Worm (Caenorhabditis elegans) whole organism, L4 larva: ENCODE measurements around the gene F49F1.18.

ENCODE experiments used
- F49E8.2 ChIP-seq: sonication (generic microtip); optimal IDR thresholded peaks from 2 replicates; lab custom pipeline; 2016; ENCODE audit warnings: missing compliant biosample characterization, mild to moderate bottlenecking, missing genetic modification characterization, borderline replicate concordance
- Y48G9A.11 ChIP-seq: fragments of 200-800 bp; sonication (Bioruptor generic); IDR thresholded peaks from 2 replicates; pipeline ENCODE4 v1.3.6; 2022; ENCODE audit warnings: missing genetic modification reagents, missing genetic modification characterization, missing compliant biosample characterization
- Y5F2A.4 ChIP-seq: fragments of 200-800 bp; sonication (Bioruptor generic); optimal IDR thresholded peaks from 2 replicates; lab custom pipeline; 2018; ENCODE audit warnings: mild to moderate bottlenecking, missing genetic modification characterization, missing compliant biosample characterization
- ceh-28 ChIP-seq: fragments of 150-350 bp; optimal IDR thresholded peaks from 2 replicates; lab custom pipeline; 2014; ENCODE audit warnings: missing biosample characterization, missing genetic modification reagents, missing genetic modification characterization
- cey-2 ChIP-seq: sonication (generic microtip); optimal IDR thresholded peaks from 3 replicates; lab custom pipeline; 2017; ENCODE audit warnings: missing genetic modification characterization, mild to moderate bottlenecking, missing compliant biosample characterization, antibody characterized with exemption, borderline replicate concordance; ENCODE audit not compliant: insufficient read depth
- daf-16 ChIP-seq, 3 experiments: sonication (generic microtip); optimal IDR thresholded peaks; 2 replicates each; lab custom pipeline; 2016 to 2017; ENCODE audit warnings: missing genetic modification characterization in 3 of 3, missing genetic modification reagents in 3 of 3, mild to moderate bottlenecking in 2 of 3, missing compliant biosample characterization in 2 of 3, missing biosample characterization in 1 of 3, moderate library complexity in 1 of 3
- daf-19 ChIP-seq: fragments of 200-800 bp; sonication (Bioruptor generic); conservative IDR thresholded peaks from 2 replicates; pipeline ENCODE4 v1.3.6; 2022; ENCODE audit warnings: missing genetic modification characterization, missing compliant biosample characterization
- daf-8 ChIP-seq: fragments of 200-800 bp; sonication (Bioruptor generic); IDR thresholded peaks from 2 replicates; pipeline ENCODE4 v1.3.6; 2022; ENCODE audit warnings: missing genetic modification characterization, missing compliant biosample characterization
- dmd-6 ChIP-seq: fragments of 200-800 bp; sonication (Bioruptor generic); IDR thresholded peaks from 2 replicates; pipeline ENCODE4 v1.3.6; 2022; ENCODE audit warnings: missing genetic modification reagents, missing genetic modification characterization, missing compliant biosample characterization
- duxl-1 ChIP-seq: sonication (generic microtip); optimal IDR thresholded peaks from 2 replicates; lab custom pipeline; 2016; ENCODE audit warnings: mild to moderate bottlenecking, missing genetic modification characterization, moderate library complexity, missing compliant biosample characterization; ENCODE audit not compliant: poor library complexity
- egl-27 ChIP-seq: sonication (generic microtip); optimal IDR thresholded peaks from 3 replicates; lab custom pipeline; 2017; ENCODE audit warnings: missing biosample characterization, missing genetic modification reagents, missing genetic modification characterization
- fkh-10 ChIP-seq: fragments of 150-350 bp; optimal IDR thresholded peaks from 2 replicates; lab custom pipeline; 2014; ENCODE audit warnings: missing biosample characterization, missing genetic modification reagents, missing genetic modification characterization
- gei-8 ChIP-seq: fragments of 200-800 bp; sonication (Bioruptor generic); optimal IDR thresholded peaks from 2 replicates; lab custom pipeline; 2018; ENCODE audit warnings: mild to moderate bottlenecking, missing genetic modification characterization, missing compliant biosample characterization
- hlh-30 ChIP-seq: sonication (generic microtip); optimal IDR thresholded peaks from 2 replicates; lab custom pipeline; 2017; ENCODE audit warnings: antibody characterized with exemption, mild to moderate bottlenecking, missing genetic modification characterization, missing compliant biosample characterization; ENCODE audit not compliant: insufficient read depth
- lin-29 ChIP-seq: fragments of 200-800 bp; sonication (Bioruptor generic); IDR thresholded peaks from 2 replicates; pipeline ENCODE4 v1.3.6; 2022; ENCODE audit warnings: missing genetic modification reagents, missing genetic modification characterization, missing compliant biosample characterization
- lsy-2 ChIP-seq, 2 experiments: fragments of 150-350 bp in 1 of 2; sonication (generic microtip) in 1 of 2; optimal IDR thresholded peaks; 2 replicates each; lab custom pipeline; 2014 to 2017; ENCODE audit warnings: missing biosample characterization in 2 of 2, missing genetic modification characterization in 2 of 2
- madf-9 ChIP-seq: fragments of 200-800 bp; sonication (Bioruptor generic); conservative IDR thresholded peaks from 2 replicates; pipeline ENCODE4 v1.3.6; 2022; ENCODE audit warnings: missing genetic modification reagents, missing genetic modification characterization, missing compliant biosample characterization
- mxl-2 ChIP-seq: fragments of 200-800 bp; sonication (Bioruptor generic); conservative IDR thresholded peaks from 2 replicates; pipeline ENCODE4 v1.3.6; 2022; ENCODE audit warnings: missing genetic modification reagents, missing genetic modification characterization, missing compliant biosample characterization
- mxl-3 ChIP-seq: fragments of 200-800 bp; sonication (Bioruptor generic); optimal IDR thresholded peaks from 2 replicates; lab custom pipeline; 2018; ENCODE audit warnings: mild to moderate bottlenecking, missing genetic modification characterization, missing compliant biosample characterization
- nhr-25 ChIP-seq: sonication (generic microtip); optimal IDR thresholded peaks from 2 replicates; lab custom pipeline; 2017; ENCODE audit warnings: missing genetic modification characterization, mild to moderate bottlenecking, missing compliant biosample characterization, antibody characterized with exemption, moderate library complexity, borderline replicate concordance; ENCODE audit not compliant: insufficient read depth
- nhr-41 ChIP-seq: fragments of 200-800 bp; sonication (Bioruptor generic); IDR thresholded peaks from 2 replicates; pipeline ENCODE4 v1.3.6; 2022; ENCODE audit warnings: missing genetic modification reagents, missing genetic modification characterization, missing compliant biosample characterization
- nhr-6 ChIP-seq: fragments of 150-350 bp; optimal IDR thresholded peaks from 2 replicates; lab custom pipeline; 2014; ENCODE audit warnings: missing biosample characterization, missing genetic modification characterization
- nhr-76 ChIP-seq: fragments of 150-350 bp; optimal IDR thresholded peaks from 2 replicates; lab custom pipeline; 2014; ENCODE audit warnings: missing biosample characterization, missing genetic modification characterization
- pha-4 ChIP-seq, 2 experiments: fragments of 150-350 bp in 1 of 2; fragments of 200-800 bp in 1 of 2; sonication (Bioruptor generic) in 1 of 2; IDR thresholded peaks in 1 of 2; optimal IDR thresholded peaks in 1 of 2; 2 replicates each; pipeline versions ENCODE4 v1.3.6 to Lab custom; 2014 to 2022; ENCODE audit warnings: missing genetic modification characterization in 2 of 2, missing genetic modification reagents in 2 of 2, missing biosample characterization in 1 of 2, missing compliant biosample characterization in 1 of 2
- sdz-12 ChIP-seq: fragments of 200-800 bp; sonication (Bioruptor generic); optimal IDR thresholded peaks from 2 replicates; lab custom pipeline; 2018; ENCODE audit warnings: mild to moderate bottlenecking, missing genetic modification characterization, missing compliant biosample characterization
- set-16 ChIP-seq: fragments of 200-800 bp; sonication (Bioruptor generic); IDR thresholded peaks from 2 replicates; pipeline ENCODE4 v1.3.6; 2022; ENCODE audit warnings: missing genetic modification reagents, missing genetic modification characterization, missing compliant biosample characterization
- snpc-1.2 ChIP-seq: fragments of 200-800 bp; sonication (Bioruptor generic); IDR thresholded peaks from 2 replicates; pipeline ENCODE4 v1.3.6; 2022; ENCODE audit warnings: missing genetic modification reagents, missing genetic modification characterization, missing compliant biosample characterization
- unc-62 ChIP-seq, 3 experiments: fragments of 150-350 bp in 1 of 3; sonication (generic microtip); optimal IDR thresholded peaks in 2 of 3; peaks in 1 of 3; 1 replicate in 1 of 3; 2 replicates in 2 of 3; lab custom pipeline; 2014 to 2017; ENCODE audit warnings: missing biosample characterization in 3 of 3, missing genetic modification characterization in 3 of 3, missing genetic modification reagents in 3 of 3, missing genotype in 1 of 3
- zfp-3 ChIP-seq: fragments of 200-800 bp; sonication (Bioruptor generic); conservative IDR thresholded peaks from 2 replicates; pipeline ENCODE4 v1.3.6; 2022; ENCODE audit warnings: missing genetic modification reagents, missing genetic modification characterization, missing compliant biosample characterization
- zip-2 ChIP-seq: fragments of 150-350 bp; optimal IDR thresholded peaks from 2 replicates; lab custom pipeline; 2014; ENCODE audit warnings: missing biosample characterization, missing genetic modification characterization
- ztf-7 ChIP-seq: fragments of 150-350 bp; optimal IDR thresholded peaks from 2 replicates; lab custom pipeline; 2014; ENCODE audit warnings: missing biosample characterization, missing genetic modification characterization

Gene F49F1.18

DNA sequence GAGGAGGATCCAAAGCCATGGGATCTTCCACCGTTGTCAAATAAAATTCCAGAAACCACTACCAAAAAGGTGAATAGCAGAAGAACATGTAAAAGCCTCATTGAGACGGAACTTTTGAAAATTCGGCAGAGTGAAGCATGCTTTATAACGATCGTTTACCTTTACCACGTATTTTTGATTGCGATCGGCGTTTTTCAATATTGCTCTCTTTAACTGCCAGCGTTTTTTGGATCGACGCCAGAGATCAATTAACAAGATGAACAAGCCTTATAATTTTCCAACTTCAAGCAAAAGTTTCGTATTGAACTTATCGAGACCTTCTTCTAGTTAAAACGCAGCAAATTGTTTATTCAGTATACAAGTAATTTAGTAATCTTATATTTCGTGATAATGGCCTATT is 1.1 kb downstream of the F49F1.18 start, which contains the start of gene F49F1.10:
Gene F49F1.10, minus strand, starts transcription at position 101 of the 400 bp plus-strand sequence.
- no peak for TF ChIP-seq nhr-25 (tag; lab: Kevin White, UChicago)
- no peak for TF ChIP-seq set-16 (GFP tag; lab: Robert Waterston, UW)
- no peak for TF ChIP-seq snpc-1.2 (GFP tag; lab: Robert Waterston, UW)
- no peak for TF ChIP-seq daf-16 (GFP tag; optimal IDR thresholded peaks at IDR 0.05; lab: Kevin White, UChicago)
- TF ChIP-seq daf-16 (tag; optimal IDR thresholded peaks at IDR 0.05; lab: Kevin White, UChicago), result no peak
- no peak for TF ChIP-seq duxl-1 (tag; lab: Kevin White, UChicago)
- no peak for TF ChIP-seq zfp-3 (GFP tag; lab: Robert Waterston, UW)
- no peak for TF ChIP-seq egl-27 (tag; lab: Kevin White, UChicago)
- no peak for TF ChIP-seq F49E8.2 (tag; lab: Kevin White, UChicago)
- no peak for TF ChIP-seq mxl-2 (GFP tag; lab: Robert Waterston, UW)
- no peak for TF ChIP-seq lsy-2 (tag; optimal IDR thresholded peaks at IDR 0.05; lab: Kevin White, UChicago)
- no peak for TF ChIP-seq Y5F2A.4 (GFP tag; lab: Kevin White, UChicago)
- TF ChIP-seq ceh-28 (tag; lab: Kevin White, UChicago), result no peak
- no peak for TF ChIP-seq gei-8 (GFP tag; lab: Kevin White, UChicago)
- no peak for TF ChIP-seq pha-4 (GFP tag; IDR thresholded peaks at IDR 0.05; lab: Robert Waterston, UW)
- TF ChIP-seq pha-4 (tag; optimal IDR thresholded peaks at IDR 0.05; lab: Kevin White, UChicago), result no peak
- no peak for TF ChIP-seq daf-19 (GFP tag; lab: Robert Waterston, UW)
- no peak for TF ChIP-seq daf-8 (GFP tag; lab: Robert Waterston, UW)

DNA sequence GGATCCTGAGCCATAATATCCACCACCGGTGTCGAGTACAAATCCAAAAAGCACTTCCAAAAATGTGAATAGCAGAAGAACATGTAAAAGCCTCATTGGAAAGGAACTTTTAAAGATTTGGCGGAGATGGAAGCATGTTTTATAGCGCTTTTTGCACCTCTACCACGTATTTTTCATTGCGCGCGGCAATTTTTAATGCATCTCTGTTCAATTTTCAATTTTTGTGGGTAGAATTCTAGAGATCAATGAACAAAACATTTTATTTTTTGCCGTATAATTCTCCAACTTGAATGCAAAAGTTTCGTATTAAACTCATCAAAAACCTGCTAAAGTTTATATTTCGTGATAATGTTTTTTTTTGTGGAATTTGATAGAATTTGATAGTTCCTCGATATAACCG is 2.7 kb downstream of the F49F1.18 start, which contains the start of gene F49F1.9:
Gene F49F1.9, minus strand, starts transcription at position 101 of the 400 bp plus-strand sequence.
- no peak for TF ChIP-seq ztf-7 (tag; lab: Kevin White, UChicago)
- TF ChIP-seq lin-29 (GFP tag; lab: Robert Waterston, UW), result no peak
- TF ChIP-seq nhr-41 (GFP tag; lab: Robert Waterston, UW), result no peak
- TF ChIP-seq sdz-12 (GFP tag; lab: Kevin White, UChicago), result no peak
- TF ChIP-seq fkh-10 (GFP tag; lab: Kevin White, UChicago), result no peak
- no peak for TF ChIP-seq nhr-76 (tag; lab: Kevin White, UChicago)

DNA sequence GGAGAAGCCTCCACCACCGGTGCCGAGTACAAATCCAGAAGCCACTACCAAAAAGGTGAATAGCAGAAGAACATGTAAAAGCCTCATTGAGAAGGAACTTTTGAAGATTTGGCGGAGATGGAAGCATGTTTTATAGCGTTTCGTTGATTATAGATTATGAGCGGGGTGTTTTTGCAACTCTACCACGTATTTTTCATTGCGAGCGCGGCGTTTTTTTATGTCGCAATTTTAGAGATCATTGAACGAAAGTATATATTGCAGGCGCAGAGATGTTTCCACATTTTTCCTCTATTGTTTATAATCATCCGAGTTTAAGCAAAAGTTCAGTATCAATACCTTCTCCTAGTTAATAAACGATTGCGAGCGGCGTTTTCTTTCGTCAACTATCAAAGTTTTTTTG is 4.4 kb downstream of the F49F1.18 start, which contains the start of gene F49F1.17:
Gene F49F1.17, minus strand, starts transcription at position 101 of the 400 bp plus-strand sequence.
- no peak for TF ChIP-seq Y48G9A.11 (GFP tag; lab: Robert Waterston, UW)
- TF ChIP-seq nhr-76 (tag; lab: Kevin White, UChicago), result no peak
- TF ChIP-seq sdz-12 (GFP tag; lab: Kevin White, UChicago), result no peak
- no peak for TF ChIP-seq mxl-3 (GFP tag; lab: Kevin White, UChicago)
- TF ChIP-seq zip-2 (tag; lab: Kevin White, UChicago), result no peak
- no peak for TF ChIP-seq hlh-30 (tag; lab: Kevin White, UChicago)
- TF ChIP-seq cey-2 (tag; lab: Kevin White, UChicago), result no peak
- TF ChIP-seq madf-9 (GFP tag; lab: Robert Waterston, UW), result no peak

DNA sequence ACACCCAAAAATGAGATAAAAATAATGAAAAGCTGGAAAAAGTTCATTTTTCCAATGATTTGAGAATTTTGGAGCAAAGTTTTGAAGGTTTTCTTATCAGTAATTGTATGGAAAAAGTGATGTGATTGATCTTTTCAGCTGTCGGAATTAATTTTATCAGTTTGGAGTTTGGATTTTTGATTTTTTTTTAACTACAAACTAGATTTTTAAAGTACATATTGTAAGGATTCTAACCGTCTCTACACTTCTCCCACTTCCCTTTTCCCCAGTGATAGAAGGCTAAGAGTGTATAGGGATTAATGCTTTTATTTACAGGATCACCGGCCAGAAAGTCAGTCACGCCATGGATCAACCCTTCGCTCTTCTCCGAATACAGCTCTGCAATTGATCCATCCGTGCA is 14.5 kb downstream of the F49F1.18 start, which contains the start of gene F49F1.7:
Gene F49F1.7, minus strand, starts transcription at position 101 of the 400 bp plus-strand sequence.
- TF ChIP-seq dmd-6 (GFP tag; lab: Robert Waterston, UW), result peak; percentile 30; the same call in 1 of the 2 replicates
- TF ChIP-seq, all 104 proteins: peak for 1; not testable (repeated sequence) for 103

DNA sequence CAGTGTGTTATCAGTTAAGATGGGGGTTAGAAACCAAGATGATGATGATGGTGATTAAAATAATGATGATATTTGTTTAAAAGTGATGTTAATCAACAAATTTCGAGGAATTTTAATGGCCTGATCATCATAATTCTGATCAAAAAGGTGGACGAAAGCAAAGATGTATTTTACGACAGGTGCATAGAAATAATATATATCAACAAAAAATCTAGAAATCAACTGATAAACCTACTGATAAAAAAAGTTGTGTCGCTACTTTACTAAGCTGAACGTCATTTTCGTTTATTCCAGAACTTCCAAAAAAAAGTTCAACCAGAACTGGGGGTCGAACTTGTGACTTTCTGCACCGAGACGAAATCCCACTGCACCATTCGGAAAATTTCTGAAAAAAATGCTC is 17.1 kb downstream of the F49F1.18 start, which contains the start of gene mul-1:
Gene mul-1, minus strand, starts transcription at position 84 of the 400 bp plus-strand sequence.
- TF ChIP-seq daf-16 (GFP tag; optimal IDR thresholded peaks at IDR 0.05; lab: Kevin White, UChicago) (no peak), daf-16 (tag; optimal IDR thresholded peaks at IDR 0.05; lab: Kevin White, UChicago) (peak; percentile 42), dmd-6 (GFP tag; lab: Robert Waterston, UW) (peak; percentile 59), unc-62 (GFP tag; optimal IDR thresholded peaks at IDR 0.05 in 1 of 2; lab: Kevin White, UChicago) (peak in 1 of 2 experiments; percentile 8), unc-62 (tag; optimal IDR thresholded peaks at IDR 0.05; lab: Kevin White, UChicago) (no peak), nhr-6 (tag; lab: Kevin White, UChicago) (no peak)
